Worm (Caenorhabditis elegans) whole organism, mixed stage, embryonic: ENCODE results near the gene lido-5.

Experiments used
- elt-1 ChIP-seq: sonication (generic microtip); optimal IDR thresholded peaks from 2 replicates; lab custom pipeline; 2017; ENCODE audit warnings: missing genetic modification characterization, mild to moderate bottlenecking, missing compliant biosample characterization, antibody characterized with exemption, moderate library complexity, borderline replicate concordance; ENCODE audit not compliant: insufficient read depth
- elt-3 ChIP-seq: fragments of 150-350 bp; optimal IDR thresholded peaks from 2 replicates; lab custom pipeline; 2014; ENCODE audit warnings: missing biosample characterization, missing genetic modification characterization
- flh-1 ChIP-seq: fragments of 200-800 bp; sonication (Bioruptor generic); optimal IDR thresholded peaks from 2 replicates; lab custom pipeline; 2018; ENCODE audit warnings: mild to moderate bottlenecking, missing genetic modification characterization, moderate library complexity, missing compliant biosample characterization
- ham-2 ChIP-seq: fragments of 200-800 bp; sonication (Bioruptor generic); optimal IDR thresholded peaks from 2 replicates; lab custom pipeline; 2018; ENCODE audit warnings: mild to moderate bottlenecking, missing genetic modification characterization, missing compliant biosample characterization
- nhr-237 ChIP-seq: fragments of 150-350 bp; optimal IDR thresholded peaks from 2 replicates; lab custom pipeline; 2014; ENCODE audit warnings: missing biosample characterization, missing genetic modification characterization
- nhr-28 ChIP-seq: fragments of 150-350 bp; optimal IDR thresholded peaks from 2 replicates; lab custom pipeline; 2014; ENCODE audit warnings: missing biosample characterization, missing genetic modification characterization
- unc-39 ChIP-seq: fragments of 150-350 bp; optimal IDR thresholded peaks from 2 replicates; lab custom pipeline; 2014; ENCODE audit warnings: missing biosample characterization, missing genetic modification characterization
- unc-62 ChIP-seq: fragments of 150-350 bp; optimal IDR thresholded peaks from 2 replicates; lab custom pipeline; 2014; ENCODE audit warnings: missing biosample characterization, missing genetic modification reagents, missing genetic modification characterization
- ztf-11 ChIP-seq: fragments of 150-350 bp; optimal IDR thresholded peaks from 2 replicates; lab custom pipeline; 2014; ENCODE audit warnings: missing biosample characterization, missing genetic modification characterization

- TF ChIP-seq unc-39 (tag; lab: Kevin White, UChicago), result no peak
- no peak for TF ChIP-seq unc-62 (GFP tag; lab: Kevin White, UChicago)
- no peak for TF ChIP-seq ztf-11 (tag; lab: Kevin White, UChicago)
- no peak for TF ChIP-seq flh-1 (GFP tag; lab: Kevin White, UChicago)
- TF ChIP-seq nhr-237 (tag; lab: Kevin White, UChicago), result no peak
- no peak for TF ChIP-seq elt-3 (tag; lab: Kevin White, UChicago)
- TF ChIP-seq elt-1 (tag; lab: Kevin White, UChicago), result no peak
- no peak for TF ChIP-seq ham-2 (GFP tag; lab: Kevin White, UChicago)
- TF ChIP-seq nhr-28, result no peak
Observed at ce11 chrX:17157868-17158267, 47.4 kb upstream of the lido-5 start, which contains the start of gene npr-21.
